Fruit fly (Drosophila melanogaster) whole organism, embryonic: ENCODE measurements around the gene wisp.

ENCODE experiments used
- Atf3 ChIP-seq: fragments of 200-800 bp; sonication (Bioruptor generic); optimal IDR thresholded peaks from 3 replicates; lab custom pipeline; 2016; ENCODE audit warnings: missing biosample characterization, missing genetic modification characterization
- Atf6 ChIP-seq: fragments of 200-800 bp; sonication (Bioruptor generic); IDR thresholded peaks from 2 replicates; pipeline ENCODE4 v1.3.6; 2022; ENCODE audit warnings: missing biosample characterization, missing genetic modification characterization
- CG10543 ChIP-seq: fragments of 200-800 bp; sonication (Bioruptor generic); optimal IDR thresholded peaks from 3 replicates; lab custom pipeline; 2017; ENCODE audit warnings: missing biosample characterization, mild to moderate bottlenecking, missing genetic modification characterization, moderate library complexity
- CG11085 ChIP-seq: fragments of 200-800 bp; sonication (Bioruptor generic); IDR thresholded peaks from 2 replicates; pipeline ENCODE4 v1.3.6; 2022; ENCODE audit warnings: missing biosample characterization, missing genetic modification characterization
- CG11398 ChIP-seq: fragments of 200-800 bp; sonication (Bioruptor generic); optimal IDR thresholded peaks from 2 replicates; lab custom pipeline; 2016; ENCODE audit warnings: missing biosample characterization, missing genetic modification characterization
- CG12104 ChIP-seq: fragments of 200-800 bp; sonication (Bioruptor generic); optimal IDR thresholded peaks from 3 replicates; lab custom pipeline; 2016; ENCODE audit warnings: missing biosample characterization, missing genetic modification characterization
- CG14667 ChIP-seq: fragments of 200-800 bp; sonication (Bioruptor generic); IDR thresholded peaks from 2 replicates; pipeline ENCODE4 v1.3.6; 2022; ENCODE audit warnings: missing biosample characterization, missing genetic modification characterization
- CG14965 ChIP-seq: fragments of 200-800 bp; sonication (Bioruptor generic); optimal IDR thresholded peaks from 2 replicates; lab custom pipeline; 2016; ENCODE audit warnings: missing biosample characterization, missing genetic modification characterization, borderline replicate concordance
- CG15269 ChIP-seq: fragments of 200-800 bp; sonication (Bioruptor generic); optimal IDR thresholded peaks from 2 replicates; lab custom pipeline; 2018; ENCODE audit warnings: missing biosample characterization, mild to moderate bottlenecking, missing genetic modification characterization, moderate library complexity
- CG15601 ChIP-seq: fragments of 200-800 bp; sonication (Bioruptor generic); optimal IDR thresholded peaks from 3 replicates; lab custom pipeline; 2019; ENCODE audit warnings: missing biosample characterization, mild to moderate bottlenecking, missing genetic modification characterization, moderate library complexity
- CG2712 ChIP-seq: fragments of 200-800 bp; optimal IDR thresholded peaks from 3 replicates; lab custom pipeline; 2019; ENCODE audit warnings: missing biosample characterization, mild to moderate bottlenecking, missing genetic modification characterization, moderate library complexity
- CG34422 ChIP-seq: fragments of 200-800 bp; sonication (Bioruptor generic); IDR thresholded peaks from 3 replicates; pipeline ENCODE4 v1.3.6; 2022; ENCODE audit warnings: missing biosample characterization, missing genetic modification characterization
- CG4820 ChIP-seq: fragments of 200-800 bp; sonication (Bioruptor generic); optimal IDR thresholded peaks from 3 replicates; lab custom pipeline; 2016; ENCODE audit warnings: missing biosample characterization, missing genetic modification characterization
- CG7271 ChIP-seq: fragments of 200-800 bp; sonication (Bioruptor generic); optimal IDR thresholded peaks from 2 replicates; lab custom pipeline; 2018; ENCODE audit warnings: missing biosample characterization, mild to moderate bottlenecking, missing genetic modification characterization, moderate library complexity
- CG7928 ChIP-seq: fragments of 200-800 bp; sonication (Bioruptor generic); optimal IDR thresholded peaks from 2 replicates; lab custom pipeline; 2017; ENCODE audit warnings: missing biosample characterization, mild to moderate bottlenecking, missing genetic modification characterization
- CG8281 ChIP-seq: fragments of 200-800 bp; sonication (Bioruptor generic); optimal IDR thresholded peaks from 2 replicates; lab custom pipeline; 2018; ENCODE audit warnings: missing biosample characterization, mild to moderate bottlenecking, missing genetic modification characterization, moderate library complexity
- CG8478 ChIP-seq: fragments of >200 bp; optimal IDR thresholded peaks from 2 replicates; lab custom pipeline; 2018
- CG8944 ChIP-seq: fragments of 200-800 bp; sonication (Bioruptor generic); optimal IDR thresholded peaks from 3 replicates; lab custom pipeline; 2016; ENCODE audit warnings: missing biosample characterization, missing genetic modification characterization
- CG9797 ChIP-seq: fragments of 200-800 bp; sonication (Bioruptor generic); optimal IDR thresholded peaks from 3 replicates; lab custom pipeline; 2018; ENCODE audit warnings: missing biosample characterization, mild to moderate bottlenecking, missing genetic modification characterization
- CTCF ChIP-seq: fragments of 200-800 bp; sonication (Bioruptor generic); optimal IDR thresholded peaks from 2 replicates; lab custom pipeline; 2017; ENCODE audit warnings: missing biosample characterization, mild to moderate bottlenecking, missing genetic modification characterization, moderate library complexity
- Fer1 ChIP-seq: fragments of 200-800 bp; sonication (Bioruptor generic); optimal IDR thresholded peaks from 2 replicates; lab custom pipeline; 2017; ENCODE audit warnings: missing biosample characterization, mild to moderate bottlenecking, missing genetic modification characterization
- HLH4C ChIP-seq: fragments of 200-800 bp; sonication (Bioruptor generic); IDR thresholded peaks from 3 replicates; pipeline ENCODE4 v1.3.6; 2022; ENCODE audit warnings: missing biosample characterization, missing genetic modification characterization; ENCODE audit not compliant: partially characterized antibody
- Kr ChIP-seq: fragments of 200-800 bp; sonication (Bioruptor generic); optimal IDR thresholded peaks from 2 replicates; lab custom pipeline; 2017; ENCODE audit warnings: missing biosample characterization, mild to moderate bottlenecking, missing genetic modification characterization
- Lim3 ChIP-seq: fragments of 200-800 bp; sonication (Bioruptor generic); IDR thresholded peaks from 2 replicates; pipeline ENCODE4 v1.3.6; 2022; ENCODE audit warnings: missing biosample characterization, missing genetic modification characterization
- Rx ChIP-seq: fragments of 200-800 bp; sonication (Bioruptor generic); IDR thresholded peaks from 2 replicates; pipeline ENCODE4 v1.3.6; 2022; ENCODE audit warnings: missing biosample characterization, missing genetic modification characterization
- Scr ChIP-seq: fragments of 200-800 bp; sonication (Bioruptor generic); IDR thresholded peaks from 2 replicates; pipeline ENCODE4 v1.3.6; 2022; ENCODE audit warnings: missing biosample characterization, missing genetic modification characterization; ENCODE audit not compliant: partially characterized antibody
- Six4 ChIP-seq: fragments of 200-800 bp; sonication (Bioruptor generic); optimal IDR thresholded peaks from 2 replicates; lab custom pipeline; 2016; ENCODE audit warnings: missing biosample characterization, missing genetic modification characterization
- TFAM ChIP-seq: fragments of 200-800 bp; sonication (Bioruptor generic); optimal IDR thresholded peaks from 2 replicates; lab custom pipeline; 2017; ENCODE audit warnings: missing biosample characterization, missing genetic modification characterization, inconsistent platforms
- YL-1 ChIP-seq: fragments of 200-800 bp; sonication (Bioruptor generic); optimal IDR thresholded peaks from 3 replicates; lab custom pipeline; 2017; ENCODE audit warnings: missing biosample characterization, mild to moderate bottlenecking, missing genetic modification characterization
- ara ChIP-seq: fragments of 200-800 bp; sonication (Bioruptor generic); IDR thresholded peaks from 2 replicates; pipeline ENCODE4 v1.3.6; 2022; ENCODE audit warnings: missing biosample characterization, missing genetic modification characterization
- az2 ChIP-seq: fragments of 200-800 bp; sonication (Bioruptor generic); optimal IDR thresholded peaks from 3 replicates; lab custom pipeline; 2016; ENCODE audit warnings: missing biosample characterization, missing genetic modification characterization
- bab2 ChIP-seq: fragments of 200-800 bp; sonication (Bioruptor generic); optimal IDR thresholded peaks from 2 replicates; lab custom pipeline; 2016; ENCODE audit warnings: missing biosample characterization, missing genetic modification characterization
- bbx ChIP-seq: fragments of 200-800 bp; sonication (Bioruptor generic); IDR thresholded peaks from 2 replicates; pipeline ENCODE4 v1.3.6; 2022; ENCODE audit warnings: missing biosample characterization, missing genetic modification characterization; ENCODE audit not compliant: partially characterized antibody
- dan ChIP-seq: fragments of 200-800 bp; sonication (Bioruptor generic); IDR thresholded peaks from 2 replicates; pipeline ENCODE4 v1.3.6; 2022; ENCODE audit warnings: missing biosample characterization, missing genetic modification characterization
- danr ChIP-seq: fragments of 200-800 bp; sonication (Bioruptor generic); IDR thresholded peaks from 2 replicates; pipeline ENCODE4 v1.3.6; 2022; ENCODE audit warnings: missing biosample characterization, missing genetic modification characterization
- emc ChIP-seq: fragments of 200-800 bp; sonication (Bioruptor generic); optimal IDR thresholded peaks from 2 replicates; lab custom pipeline; 2016; ENCODE audit warnings: missing biosample characterization, missing genetic modification characterization
- en ChIP-seq: fragments of 200-800 bp; sonication (Bioruptor generic); optimal IDR thresholded peaks from 2 replicates; lab custom pipeline; 2016; ENCODE audit warnings: missing biosample characterization, missing genetic modification characterization
- gfzf ChIP-seq: fragments of 200-800 bp; sonication (Bioruptor generic); optimal IDR thresholded peaks from 2 replicates; lab custom pipeline; 2016; ENCODE audit warnings: missing biosample characterization, mild to moderate bottlenecking, missing genetic modification characterization, moderate library complexity
- knrl ChIP-seq: fragments of 200-800 bp; sonication (Bioruptor generic); IDR thresholded peaks from 3 replicates; pipeline ENCODE4 v1.3.6; 2022; ENCODE audit warnings: missing biosample characterization, missing genetic modification characterization; ENCODE audit not compliant: partially characterized antibody
- mam ChIP-seq: fragments of 200-800 bp; sonication (Bioruptor generic); optimal IDR thresholded peaks from 3 replicates; lab custom pipeline; 2016; ENCODE audit warnings: missing biosample characterization, missing genetic modification characterization
- nerfin-1 ChIP-seq: fragments of 200-800 bp; sonication (Bioruptor generic); optimal IDR thresholded peaks from 3 replicates; lab custom pipeline; 2019; ENCODE audit warnings: missing biosample characterization, mild to moderate bottlenecking, missing genetic modification characterization, moderate library complexity
- repo ChIP-seq: fragments of 200-800 bp; sonication (Bioruptor generic); optimal IDR thresholded peaks from 2 replicates; lab custom pipeline; 2016; ENCODE audit warnings: missing biosample characterization, missing genetic modification characterization
- ro ChIP-seq: fragments of 200-800 bp; sonication (Bioruptor generic); IDR thresholded peaks from 2 replicates; pipeline ENCODE4 v1.3.6; 2022; ENCODE audit warnings: missing biosample characterization, missing genetic modification characterization
- run ChIP-seq: fragments of 200-800 bp; sonication (Bioruptor generic); optimal IDR thresholded peaks from 3 replicates; lab custom pipeline; 2018; ENCODE audit warnings: missing biosample characterization, mild to moderate bottlenecking, missing genetic modification characterization
- sens ChIP-seq: fragments of 200-800 bp; sonication (Bioruptor generic); peaks from one replicate; lab custom pipeline; 2016; ENCODE audit warnings: missing biosample characterization, missing genetic modification characterization
- sob ChIP-seq: fragments of 200-800 bp; sonication (Bioruptor generic); IDR thresholded peaks from 2 replicates; pipeline ENCODE4 v1.3.6; 2022; ENCODE audit warnings: missing biosample characterization, missing genetic modification characterization
- stc ChIP-seq: fragments of 200-800 bp; sonication (Bioruptor generic); IDR thresholded peaks from 2 replicates; pipeline ENCODE4 v1.3.6; 2022; ENCODE audit warnings: missing biosample characterization, missing genetic modification characterization
- trem ChIP-seq: fragments of 200-800 bp; optimal IDR thresholded peaks from 3 replicates; lab custom pipeline; 2019; ENCODE audit warnings: missing biosample characterization, mild to moderate bottlenecking, missing genetic modification characterization, moderate library complexity
- vnd ChIP-seq: fragments of 200-800 bp; sonication (Bioruptor generic); IDR thresholded peaks from 3 replicates; pipeline ENCODE4 v1.3.6; 2022; ENCODE audit warnings: missing biosample characterization, missing genetic modification characterization; ENCODE audit not compliant: partially characterized antibody
- vvl ChIP-seq: fragments of 200-800 bp; sonication (Bioruptor generic); IDR thresholded peaks from 2 replicates; pipeline ENCODE4 v1.3.6; 2022; ENCODE audit warnings: missing biosample characterization, missing genetic modification characterization

The wisp gene

DNA sequence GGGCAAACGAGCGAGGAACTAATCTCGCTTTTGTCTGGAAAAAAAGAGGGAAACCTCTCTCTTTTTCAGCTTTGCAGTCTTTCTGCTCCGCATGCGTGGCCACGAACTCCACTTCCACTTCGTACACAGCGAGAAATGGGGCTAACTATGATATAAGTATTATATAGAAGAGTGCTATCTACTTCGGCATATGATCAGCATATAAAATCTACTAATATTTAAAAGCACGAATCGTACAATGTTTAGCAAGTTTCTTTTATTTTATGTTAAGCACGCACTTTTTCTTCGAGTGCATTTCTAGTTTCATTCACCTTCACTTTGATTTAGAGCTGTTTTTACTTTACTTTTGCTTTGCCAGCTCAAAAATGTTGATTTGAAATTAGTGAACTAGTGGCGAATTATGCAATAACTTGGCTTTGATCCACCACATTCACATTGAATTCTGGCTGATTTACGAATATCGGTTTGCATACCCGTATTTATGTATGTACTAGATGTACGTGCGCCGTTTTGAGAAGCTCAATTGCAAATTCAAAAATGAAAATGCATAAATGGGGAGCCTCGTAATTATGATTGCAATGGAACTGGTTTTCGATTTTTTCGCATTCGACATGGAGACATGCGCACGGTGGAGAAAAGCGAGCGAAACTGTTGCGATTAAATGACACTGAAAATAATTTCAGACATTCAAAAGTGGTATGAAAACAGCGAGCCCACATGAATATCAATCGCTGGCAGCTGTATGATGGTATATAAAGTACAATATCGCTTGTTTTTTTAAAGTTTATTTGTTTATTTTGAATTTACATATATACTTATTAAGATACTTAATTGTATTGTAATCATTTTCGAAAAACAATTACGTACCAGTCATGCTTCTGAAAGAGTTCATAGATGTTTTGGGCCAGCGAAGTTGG, 36.0 kb upstream of the wisp start (continued):
- peak; percentile 94 for TF ChIP-seq CG2712
- TF ChIP-seq YL-1 (GFP tag; lab: Kevin White, UChicago): no peak
- TF ChIP-seq CG8281: peak; percentile 74
- TF ChIP-seq CG14667: peak; percentile 73
- TF ChIP-seq trem (tag; lab: Kevin White, UChicago): peak; percentile 33
- peak; percentile 75; the same call in 1 of the 2 replicates for TF ChIP-seq Rx (GFP tag; lab: Robert Waterston, UW)
- no peak for TF ChIP-seq HLH4C
- peak; percentile 87 for TF ChIP-seq CG15601 (tag; lab: Kevin White, UChicago)
- no peak for TF ChIP-seq CG14965 (GFP tag; lab: Kevin White, UChicago)
- peak; percentile 62 for TF ChIP-seq nerfin-1 (tag; lab: Kevin White, UChicago)
- TF ChIP-seq Atf3: peak; percentile 11
- TF ChIP-seq sens (GFP tag; lab: Kevin White, UChicago): peak; percentile 98
- TF ChIP-seq repo: no peak
- TF ChIP-seq Scr (GFP tag; lab: Robert Waterston, UW): no peak
- TF ChIP-seq CG10543 (GFP tag; lab: Kevin White, UChicago): peak; percentile 18
- peak; percentile 76 for TF ChIP-seq CG34422 (GFP tag; lab: Robert Waterston, UW)
- no peak for TF ChIP-seq CG9797
- no peak for TF ChIP-seq CG8478 (lab: Kevin White, UChicago)
- TF ChIP-seq CG15269 (tag; lab: Kevin White, UChicago): peak; percentile 68
- peak; percentile 62 for TF ChIP-seq CG11085
- TF ChIP-seq ara (GFP tag; lab: Robert Waterston, UW): peak; percentile 88
- TF ChIP-seq az2 (GFP tag; lab: Kevin White, UChicago): peak; percentile 73
- TF ChIP-seq CG8944 (GFP tag; lab: Kevin White, UChicago): peak; percentile 32
- peak; percentile 68 for TF ChIP-seq CG4820
- TF ChIP-seq CG12104: peak; percentile 18
- TF ChIP-seq CG11398: no peak
- peak; percentile 15 for TF ChIP-seq TFAM (GFP tag; lab: Kevin White, UChicago)
- no peak for TF ChIP-seq Kr (GFP tag; lab: Kevin White, UChicago)
- TF ChIP-seq emc (GFP tag; lab: Kevin White, UChicago): no peak
- TF ChIP-seq bbx (GFP tag; lab: Robert Waterston, UW): no peak
- no peak for TF ChIP-seq CG7271
- peak; percentile 20; the same call in 1 of the 2 replicates for TF ChIP-seq Atf6 (GFP tag; lab: Robert Waterston, UW)
- TF ChIP-seq vnd (GFP tag; lab: Robert Waterston, UW): no peak
- TF ChIP-seq gfzf (GFP tag; lab: Kevin White, UChicago): no peak
- peak; percentile 55 for TF ChIP-seq CTCF (GFP tag; lab: Kevin White, UChicago)
- peak; percentile 91 for TF ChIP-seq stc (GFP tag; lab: Robert Waterston, UW)
- TF ChIP-seq Six4 (GFP tag; lab: Kevin White, UChicago): peak; percentile 59
- TF ChIP-seq vvl: peak; percentile 90
- no peak for TF ChIP-seq ro
- peak; percentile 79 for TF ChIP-seq bab2 (GFP tag; lab: Kevin White, UChicago)
- peak; percentile 81 for TF ChIP-seq sob (GFP tag; lab: Robert Waterston, UW)
- TF ChIP-seq knrl (GFP tag; lab: Robert Waterston, UW): no peak
- TF ChIP-seq run (tag; lab: Kevin White, UChicago): peak; percentile 10
- TF ChIP-seq mam (GFP tag; lab: Kevin White, UChicago): peak; percentile 78
- TF ChIP-seq en: peak; percentile 52
- TF ChIP-seq dan (GFP tag; lab: Robert Waterston, UW): no peak
- peak; percentile 57 for TF ChIP-seq Fer1
- TF ChIP-seq CG7928: peak; percentile 36
- no peak for TF ChIP-seq Lim3 (GFP tag; lab: Robert Waterston, UW)
- peak; percentile 75 for TF ChIP-seq danr (GFP tag; lab: Robert Waterston, UW)
